Fruit fly (Drosophila melanogaster): ENCODE data around the gene alpha-Man-IIa.
A peak's percentile ranks its signal among the peaks of the same experiment; 100 is the strongest.

alpha-Man-IIa gene

dm6 chr3R:9428988-9429387 lies 16.6 kb downstream of the alpha-Man-IIa start (continued):
- TF ChIP-seq HHEX (GFP tag; optimal IDR thresholded peaks at IDR 0.05) (peak; percentile 48), CG6791 (GFP tag; IDR thresholded peaks at IDR 0.05; ENCODE audit: partially characterized antibody) (no peak), CG2120 (GFP tag; optimal IDR thresholded peaks at IDR 0.05) (peak; percentile 93), unc-4 (GFP tag; IDR thresholded peaks at IDR 0.05; ENCODE audit: partially characterized antibody) (no peak), CG2712 (tag; optimal IDR thresholded peaks at IDR 0.05) (peak; percentile 50), jumu (GFP tag; optimal IDR thresholded peaks at IDR 0.05) (peak; percentile 34), pzg (GFP tag; optimal IDR thresholded peaks at IDR 0.05) (peak; percentile 15), Mrtf (GFP tag; IDR thresholded peaks at IDR 0.05) (no peak), Sox102F (GFP tag; optimal IDR thresholded peaks at IDR 0.05) (peak; percentile 23), CG14710 (tag; optimal IDR thresholded peaks at IDR 0.05) (peak; percentile 14), CG8290 (GFP tag; optimal IDR thresholded peaks at IDR 0.05) (peak; percentile 34), CG8290 (tag; optimal IDR thresholded peaks at IDR 0.05) (peak in 1 of 2 experiments; percentile 95), CG17912 (GFP tag; optimal IDR thresholded peaks at IDR 0.05) (peak; percentile 71), Scr (GFP tag; IDR thresholded peaks at IDR 0.05; ENCODE audit: partially characterized antibody) (no peak), CG17359 (tag; optimal IDR thresholded peaks at IDR 0.05) (peak; percentile 80), CG1602 (GFP tag; optimal IDR thresholded peaks at IDR 0.05) (no peak), CG16815 (GFP tag; optimal IDR thresholded peaks at IDR 0.05) (peak; percentile 35), CG17186 (GFP tag; optimal IDR thresholded peaks at IDR 0.05) (no peak), sqz (GFP tag; optimal IDR thresholded peaks at IDR 0.05) (peak; percentile 14), ab (GFP tag; optimal IDR thresholded peaks at IDR 0.05) (no peak), CG15601 (tag; optimal IDR thresholded peaks at IDR 0.05) (peak; percentile 66), CG10274 (GFP tag; optimal IDR thresholded peaks at IDR 0.05) (peak; percentile 50), ERR (GFP tag; optimal IDR thresholded peaks at IDR 0.05) (peak; percentile 72), CG17802 (tag; optimal IDR thresholded peaks at IDR 0.05) (no peak), HLH3B (GFP tag; IDR thresholded peaks at IDR 0.05) (peak; percentile 69), ap (GFP tag; IDR thresholded peaks at IDR 0.05) (no peak), CG10431 (GFP tag; optimal IDR thresholded peaks at IDR 0.05) (no peak), CG1792 (GFP tag; optimal IDR thresholded peaks at IDR 0.05) (peak; percentile 50), tin (GFP tag; optimal IDR thresholded peaks at IDR 0.05) (peak; percentile 39), CoRest (tag; optimal IDR thresholded peaks at IDR 0.05) (peak; percentile 74), CG18599 (GFP tag; optimal IDR thresholded peaks at IDR 0.05) (peak; percentile 94), hb (GFP tag; IDR thresholded peaks at IDR 0.05; ENCODE audit: partially characterized antibody) (no peak), Dek (tag; optimal IDR thresholded peaks at IDR 0.05) (peak; percentile 68), dm (GFP tag; optimal IDR thresholded peaks at IDR 0.05) (peak; percentile 51), E2f2 (GFP tag; IDR thresholded peaks at IDR 0.05) (peak; percentile 35; the same call in 1 of the 2 replicates), CG1529 (GFP tag; optimal IDR thresholded peaks at IDR 0.05) (peak; percentile 27), nom (GFP tag; optimal IDR thresholded peaks at IDR 0.05) (peak; percentile 4), CG12071 (GFP tag; optimal IDR thresholded peaks at IDR 0.05) (peak; percentile 66), CG7987 (GFP tag; optimal IDR thresholded peaks at IDR 0.05) (peak; percentile 49), GATAe (GFP tag; conservative IDR thresholded peaks at IDR 0.05) (peak; percentile 69), zfh1 (GFP tag; IDR thresholded peaks at IDR 0.05) (peak; percentile 45; the same call in 1 of the 3 replicates), CG3163 (GFP tag; optimal IDR thresholded peaks at IDR 0.05) (no peak), rib (GFP tag; IDR thresholded peaks at IDR 0.05) (0 out of 2 replicates have a peak, but pooled peaks have one; percentile 42), CG4617 (GFP tag; optimal IDR thresholded peaks at IDR 0.05; ENCODE audit: borderline replicate concordance) (no peak), CG9876 (GFP tag; optimal IDR thresholded peaks at IDR 0.05) (no peak), HLHmδ (GFP tag; optimal IDR thresholded peaks at IDR 0.05) (no peak), unpg (GFP tag; optimal IDR thresholded peaks at IDR 0.05) (peak; percentile 55), tio (GFP tag; optimal IDR thresholded peaks at IDR 0.05) (no peak), HLH4C (GFP tag; IDR thresholded peaks at IDR 0.05; ENCODE audit: partially characterized antibody) (no peak), CG3995 (GFP tag; optimal IDR thresholded peaks at IDR 0.05) (peak; percentile 53)
